Fruit fly (Drosophila melanogaster): ENCODE results near the gene CG43115.

The CG43115 gene

DNA sequence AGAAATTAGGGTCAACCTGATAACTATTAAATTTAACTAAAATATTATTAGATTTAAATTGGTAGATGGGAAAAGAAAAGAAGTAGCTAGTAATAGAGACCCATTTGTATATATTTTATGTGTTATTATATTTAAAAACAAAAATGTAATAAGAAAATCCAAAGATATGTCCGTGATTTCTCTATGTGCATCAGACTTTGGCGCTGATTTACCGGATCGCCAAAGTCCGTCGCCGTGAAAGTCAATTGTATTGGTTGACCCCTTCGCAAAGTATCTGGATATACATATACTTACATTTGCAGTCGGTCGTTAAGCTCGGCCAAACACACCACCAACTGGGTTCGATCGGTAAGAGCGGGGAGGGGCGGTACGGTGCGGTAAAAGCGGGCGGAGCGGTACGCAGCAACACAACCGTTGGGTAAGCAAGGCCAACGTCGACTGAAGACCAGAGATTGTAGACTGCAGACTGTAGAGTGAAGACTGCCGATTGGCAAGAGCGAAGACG lies 10.9 kb upstream of the CG43115 start (continued):
- TF ChIP-seq salm (tag; optimal IDR thresholded peaks at IDR 0.05) (peak; percentile 20), hth (optimal IDR thresholded peaks at IDR 0.05) (no peak), CG6791 (GFP tag; IDR thresholded peaks at IDR 0.05; ENCODE audit: partially characterized antibody) (no peak), stc (GFP tag; IDR thresholded peaks at IDR 0.05) (no peak), CG10565 (GFP tag; optimal IDR thresholded peaks at IDR 0.05) (no peak), CG1647 (GFP tag; optimal IDR thresholded peaks at IDR 0.05) (no peak), Sox100B (GFP tag; optimal IDR thresholded peaks at IDR 0.05) (peak; percentile 38), Nf-YA (GFP tag; IDR thresholded peaks at IDR 0.05) (no peak), CG31388 (GFP tag; optimal IDR thresholded peaks at IDR 0.05) (no peak), CG11504 (tag; optimal IDR thresholded peaks at IDR 0.05) (peak; percentile 72), trem (tag; optimal IDR thresholded peaks at IDR 0.05) (peak; percentile 3), CG4730 (GFP tag; IDR thresholded peaks at IDR 0.05) (no peak), gro (GFP tag; optimal IDR thresholded peaks at IDR 0.05) (no peak), fru (optimal IDR thresholded peaks at IDR 0.05) (no peak), fd3F (GFP tag; optimal IDR thresholded peaks at IDR 0.05) (no peak), CG12744 (GFP tag; optimal IDR thresholded peaks at IDR 0.05) (no peak), CG1602 (GFP tag; optimal IDR thresholded peaks at IDR 0.05) (no peak), MBD-R2 (GFP tag; IDR thresholded peaks at IDR 0.05) (no peak), ro (GFP tag; IDR thresholded peaks at IDR 0.05) (no peak), YL-1 (GFP tag; optimal IDR thresholded peaks at IDR 0.05) (no peak), disco-r (GFP tag; optimal IDR thresholded peaks at IDR 0.05) (no peak), CG17385 (GFP tag; optimal IDR thresholded peaks at IDR 0.05) (no peak), CG31441 (GFP tag; IDR thresholded peaks at IDR 0.05) (peak; percentile 68), bigmax (GFP tag; optimal IDR thresholded peaks at IDR 0.05) (no peak), gsb-n (tag; optimal IDR thresholded peaks at IDR 0.05) (peak; percentile 42), bowl (GFP tag; IDR thresholded peaks at IDR 0.05) (no peak), Chrac-16 (GFP tag; optimal IDR thresholded peaks at IDR 0.05) (no peak), Ets97D (GFP tag; optimal IDR thresholded peaks at IDR 0.05) (no peak), slp2 (GFP tag; optimal IDR thresholded peaks at IDR 0.05) (no peak), CG15073 (GFP tag; optimal IDR thresholded peaks at IDR 0.05) (no peak), shn (GFP tag; optimal IDR thresholded peaks at IDR 0.05) (no peak), pb (GFP tag; optimal IDR thresholded peaks at IDR 0.05) (no peak), CG10274 (GFP tag; optimal IDR thresholded peaks at IDR 0.05) (no peak), sens (GFP tag) (peak; percentile 23), CG1024 (GFP tag; IDR thresholded peaks at IDR 0.05) (no peak), CG10366 (GFP tag; IDR thresholded peaks at IDR 0.05) (no peak), zen (tag; optimal IDR thresholded peaks at IDR 0.05) (no peak), CG2889 (GFP tag; IDR thresholded peaks at IDR 0.05) (no peak), wek (GFP tag; optimal IDR thresholded peaks at IDR 0.05) (no peak), chinmo (GFP tag; IDR thresholded peaks at IDR 0.05; ENCODE audit: partially characterized antibody) (0 out of 4 replicates have a peak, but pooled peaks have one; percentile 57), CG32532 (GFP tag; IDR thresholded peaks at IDR 0.05) (no peak), zfh2 (GFP tag; optimal IDR thresholded peaks at IDR 0.05) (no peak), Optix (GFP tag; IDR thresholded peaks at IDR 0.05) (no peak), Bgb (GFP tag; IDR thresholded peaks at IDR 0.05; ENCODE audit: partially characterized antibody) (no peak), CG8281 (tag; optimal IDR thresholded peaks at IDR 0.05) (no peak), GATAe (GFP tag; conservative IDR thresholded peaks at IDR 0.05) (no peak), Sin3A (optimal IDR thresholded peaks at IDR 0.05) (no peak), knrl (GFP tag; IDR thresholded peaks at IDR 0.05; ENCODE audit: partially characterized antibody) (no peak), CG18764 (GFP tag; optimal IDR thresholded peaks at IDR 0.05) (no peak), CG13424 (tag; optimal IDR thresholded peaks at IDR 0.05) (peak; percentile 48), CG12219 (GFP tag; optimal IDR thresholded peaks at IDR 0.05) (no peak), tx (GFP tag; optimal IDR thresholded peaks at IDR 0.05) (no peak), CG14710 (tag; optimal IDR thresholded peaks at IDR 0.05) (peak; percentile 3)

Data from whole organism, embryonic.